Fruit fly (Drosophila melanogaster): ENCODE data around the gene CG15262.

Gene CG15262

DNA sequence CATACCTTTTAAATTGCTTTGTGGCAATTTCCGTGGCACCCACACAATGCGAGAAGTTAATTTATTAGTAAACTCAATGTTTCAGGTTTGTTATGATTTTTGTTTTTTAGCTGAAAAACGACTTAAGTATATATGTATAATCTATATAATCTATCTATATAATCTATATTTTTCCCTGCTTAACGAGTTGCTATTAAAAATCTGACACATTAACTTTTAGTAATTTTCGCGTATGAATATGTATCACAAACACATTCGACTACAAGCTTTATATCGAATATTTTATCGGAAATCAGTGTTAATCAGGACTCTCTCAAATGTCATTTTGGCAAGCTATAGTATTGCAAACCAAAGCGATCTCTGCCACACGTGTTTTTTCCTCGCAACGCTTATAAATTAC is at the start of gene CG15262:
Gene CG15262 (plus strand): TSS at position 301 of the 400 bp plus-strand sequence.
- TF ChIP-seq CG11617 (GFP tag; optimal IDR thresholded peaks at IDR 0.05) (no peak), CG14711 (tag; optimal IDR thresholded peaks at IDR 0.05) (no peak), ovo (GFP tag; optimal IDR thresholded peaks at IDR 0.05) (no peak), Clk (GFP tag; optimal IDR thresholded peaks at IDR 0.05) (no peak)

DNA sequence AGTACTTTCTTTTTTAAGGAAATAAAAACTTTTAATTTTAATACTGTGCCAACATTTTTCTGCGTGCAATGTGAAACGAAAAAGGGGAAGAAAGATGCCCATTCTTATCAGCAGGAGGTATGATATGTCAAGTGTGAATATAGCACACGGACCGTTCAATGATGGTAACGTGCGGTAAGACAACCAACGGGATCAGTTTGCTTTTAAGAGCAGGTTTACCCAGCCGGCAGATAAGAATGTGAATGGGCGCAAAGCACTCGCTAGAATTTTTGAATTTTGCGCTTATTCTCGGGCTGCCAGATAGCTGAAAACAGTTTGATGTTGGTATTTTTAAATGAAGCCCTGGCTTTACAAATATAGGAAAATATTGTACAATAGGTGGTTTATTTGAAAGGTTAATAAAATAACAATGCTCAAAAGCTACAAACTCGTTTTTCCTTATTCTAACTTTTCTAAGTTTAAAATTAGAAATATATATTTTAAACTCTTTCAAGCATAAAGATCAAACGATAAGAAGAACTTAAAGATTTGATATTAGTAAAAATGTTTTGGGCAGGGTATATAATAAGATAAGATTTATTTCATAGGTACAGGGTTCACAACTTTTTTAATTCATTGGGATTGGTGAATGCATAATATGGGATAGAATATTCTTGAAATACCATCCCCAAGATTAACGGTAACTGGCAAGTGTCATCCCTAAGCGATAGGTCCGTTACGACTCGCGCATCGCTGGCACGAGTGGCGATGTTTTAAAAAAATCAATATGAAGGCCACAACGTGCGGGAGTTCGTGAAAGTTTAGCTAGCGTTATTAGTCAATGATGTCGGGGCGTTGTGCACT is 49.2 kb upstream of the CG15262 start, which contains the start of gene dao:
Gene dao (plus strand): TSS at position 717 of the 843 bp plus-strand sequence.
- TF ChIP-seq CG1620 (GFP tag; optimal IDR thresholded peaks at IDR 0.05) (no peak), cnc (optimal IDR thresholded peaks at IDR 0.05) (no peak), CG12768 (GFP tag; optimal IDR thresholded peaks at IDR 0.05) (no peak), cic (GFP tag; optimal IDR thresholded peaks at IDR 0.05) (no peak), CG7101 (tag; optimal IDR thresholded peaks at IDR 0.05) (no peak), bab1 (GFP tag; optimal IDR thresholded peaks at IDR 0.05) (no peak), ovo (GFP tag; optimal IDR thresholded peaks at IDR 0.05) (peak; percentile 61), Clk (GFP tag; optimal IDR thresholded peaks at IDR 0.05) (no peak), CG11617 (GFP tag; optimal IDR thresholded peaks at IDR 0.05) (no peak), toe (GFP tag; optimal IDR thresholded peaks at IDR 0.05) (peak; percentile 19), tj (GFP tag; optimal IDR thresholded peaks at IDR 0.05) (no peak), Mnt (GFP tag; optimal IDR thresholded peaks at IDR 0.05) (no peak), Hr96 (GFP tag; optimal IDR thresholded peaks at IDR 0.05) (no peak), CG5204 (GFP tag; optimal IDR thresholded peaks at IDR 0.05) (peak; percentile 59), Crg-1 (GFP tag; optimal IDR thresholded peaks at IDR 0.05) (no peak), CG7045 (GFP tag; optimal IDR thresholded peaks at IDR 0.05) (peak; percentile 12), pad (GFP tag; optimal IDR thresholded peaks at IDR 0.05) (peak; percentile 73)

DNA sequence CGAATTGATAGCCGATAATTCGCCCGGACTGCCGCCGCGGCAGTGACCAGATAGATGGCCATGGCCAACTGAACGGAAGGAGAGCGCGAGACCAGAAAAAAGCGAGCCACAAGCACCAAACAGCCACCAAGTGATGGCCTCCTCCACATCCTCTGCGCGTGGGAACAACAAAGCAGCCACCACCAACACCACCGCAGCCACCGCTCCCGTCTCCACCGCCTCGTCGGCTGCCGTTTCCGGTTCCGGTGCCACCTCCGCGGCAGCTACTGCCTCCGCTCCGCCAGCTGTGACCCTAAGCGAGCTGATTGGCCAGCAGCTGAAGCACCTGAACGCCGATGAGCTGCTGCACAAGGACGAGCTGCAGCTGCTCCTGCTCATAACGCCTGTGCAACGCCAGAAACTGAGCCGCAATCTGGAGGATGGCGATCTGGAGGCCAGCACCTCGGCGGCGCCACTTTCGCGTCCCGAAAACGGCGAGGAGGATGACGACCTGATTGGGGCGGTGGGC is 48.5 kb upstream of the CG15262 start:
- TF ChIP-seq CG7045 (GFP tag; optimal IDR thresholded peaks at IDR 0.05) (no peak), toe (GFP tag; optimal IDR thresholded peaks at IDR 0.05) (no peak), kay (GFP tag; ENCODE audit: borderline replicate concordance) (no peak), cic (GFP tag; optimal IDR thresholded peaks at IDR 0.05) (no peak), Clk (GFP tag; optimal IDR thresholded peaks at IDR 0.05) (no peak), CG12768 (GFP tag; optimal IDR thresholded peaks at IDR 0.05) (no peak), Crg-1 (GFP tag; optimal IDR thresholded peaks at IDR 0.05) (no peak), Hr96 (GFP tag; optimal IDR thresholded peaks at IDR 0.05) (no peak), CG1620 (GFP tag; optimal IDR thresholded peaks at IDR 0.05) (no peak), pad (GFP tag; optimal IDR thresholded peaks at IDR 0.05) (no peak), CG7101 (tag; optimal IDR thresholded peaks at IDR 0.05) (no peak), Mnt (GFP tag; optimal IDR thresholded peaks at IDR 0.05) (no peak)

DNA sequence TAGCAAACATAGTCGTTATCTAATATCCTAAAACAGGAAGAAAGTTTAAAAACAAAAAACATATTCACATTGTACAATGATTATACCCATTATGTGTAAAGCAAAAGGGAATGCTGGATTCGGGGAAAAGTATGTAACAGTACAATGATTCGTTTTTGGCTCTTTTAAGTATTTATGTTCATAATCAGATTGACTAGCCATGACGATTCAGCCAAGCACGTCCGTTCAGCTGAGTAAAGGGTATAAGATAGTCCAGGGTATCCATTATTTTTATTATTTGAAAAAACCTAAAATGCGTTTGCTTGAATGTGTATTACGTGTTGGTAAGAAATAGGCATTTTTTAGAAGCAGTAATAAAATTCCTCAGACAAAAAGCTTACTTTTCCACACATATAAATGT is 47.9 kb upstream of the CG15262 start:
- TF ChIP-seq kay (GFP tag; ENCODE audit: borderline replicate concordance): no peak
- no peak for TF ChIP-seq Mnt (GFP tag; optimal IDR thresholded peaks at IDR 0.05)
- no peak for TF ChIP-seq CG7045 (GFP tag; optimal IDR thresholded peaks at IDR 0.05)
- TF ChIP-seq tj (GFP tag; optimal IDR thresholded peaks at IDR 0.05): no peak
- no peak for TF ChIP-seq CG11617 (GFP tag; optimal IDR thresholded peaks at IDR 0.05)
- no peak for TF ChIP-seq pad (GFP tag; optimal IDR thresholded peaks at IDR 0.05)
- TF ChIP-seq CG1620 (GFP tag; optimal IDR thresholded peaks at IDR 0.05): no peak
- TF ChIP-seq Hr96 (GFP tag; optimal IDR thresholded peaks at IDR 0.05): no peak
- TF ChIP-seq ovo (GFP tag; optimal IDR thresholded peaks at IDR 0.05): no peak
- no peak for TF ChIP-seq cic (GFP tag; optimal IDR thresholded peaks at IDR 0.05)
- TF ChIP-seq CG33017 (tag; optimal IDR thresholded peaks at IDR 0.05): no peak
- no peak for TF ChIP-seq Crg-1 (GFP tag; optimal IDR thresholded peaks at IDR 0.05)
- no peak for TF ChIP-seq bab1 (GFP tag; optimal IDR thresholded peaks at IDR 0.05)
- TF ChIP-seq cnc (optimal IDR thresholded peaks at IDR 0.05): no peak
- TF ChIP-seq CG12768 (GFP tag; optimal IDR thresholded peaks at IDR 0.05): no peak

DNA sequence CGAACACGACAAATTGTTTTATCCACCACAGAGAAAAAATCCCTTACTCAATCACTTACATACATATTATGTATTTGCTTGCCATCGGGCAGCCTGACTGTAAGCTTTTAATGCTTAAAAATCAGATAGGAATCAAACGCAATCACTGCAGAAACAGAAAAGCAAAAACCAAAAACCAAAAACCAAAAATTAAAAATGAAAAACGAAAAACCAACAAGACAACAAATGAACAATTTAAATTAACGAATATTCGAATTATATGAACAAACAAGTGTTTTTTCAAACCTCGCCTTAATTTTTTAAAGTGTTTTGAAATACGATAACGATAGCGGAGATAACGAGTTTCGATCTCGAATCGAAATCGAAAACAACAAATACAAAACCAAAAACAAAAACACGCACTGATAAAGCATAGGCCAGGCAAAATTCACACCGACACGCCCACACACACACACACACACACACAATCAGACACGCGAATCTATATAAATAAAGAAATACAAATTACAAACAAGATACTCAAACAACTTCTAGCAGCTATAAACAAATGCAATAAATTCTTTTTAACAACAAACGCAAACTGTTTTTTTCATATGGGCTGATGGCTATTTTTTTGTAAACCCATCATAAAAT is 43.3 kb upstream of the CG15262 start:
- TF ChIP-seq tj (GFP tag; optimal IDR thresholded peaks at IDR 0.05) (no peak), cic (GFP tag; optimal IDR thresholded peaks at IDR 0.05) (no peak), Hr96 (GFP tag; optimal IDR thresholded peaks at IDR 0.05) (peak; percentile 5), CG14711 (tag; optimal IDR thresholded peaks at IDR 0.05) (peak; percentile 29), CG7101 (tag; optimal IDR thresholded peaks at IDR 0.05) (peak; percentile 21), pad (GFP tag; optimal IDR thresholded peaks at IDR 0.05) (no peak), cnc (optimal IDR thresholded peaks at IDR 0.05) (no peak)

DNA sequence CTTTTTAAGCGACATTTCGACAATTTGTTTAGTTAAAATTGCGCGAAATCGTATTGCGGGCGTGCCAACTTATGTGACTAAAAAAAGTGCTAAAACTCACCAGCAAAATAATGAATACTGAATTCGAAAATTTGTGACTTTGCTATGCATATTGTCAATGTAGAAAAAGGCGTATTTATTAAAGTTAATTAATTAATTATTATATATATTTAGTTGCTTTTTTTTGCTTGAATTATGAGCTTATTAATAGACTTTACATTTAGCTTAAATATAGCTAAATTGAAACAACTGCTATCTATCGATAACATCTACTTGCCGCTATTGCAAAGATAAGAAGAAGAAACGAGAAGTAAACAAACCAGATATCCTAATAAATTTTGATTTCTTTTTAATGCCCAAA is 41.4 kb upstream of the CG15262 start, which contains the start of the genes PolD3 and Uxt:
Gene PolD3 (minus strand): TSS at position 56 of the 400 bp plus-strand sequence.
Gene Uxt (plus strand): TSS at position 333 of the 400 bp plus-strand sequence.
- TF ChIP-seq toe (GFP tag; optimal IDR thresholded peaks at IDR 0.05) (no peak), CG14711 (tag; optimal IDR thresholded peaks at IDR 0.05) (no peak), CG33017 (tag; optimal IDR thresholded peaks at IDR 0.05) (no peak)
